Fruit fly (Drosophila melanogaster) whole organism, pupa: ENCODE data around the gene MED6.

Experiments used
- CG13204 ChIP-seq: fragments of 200-800 bp; sonication (Bioruptor generic); optimal IDR thresholded peaks from 2 replicates; lab custom pipeline; 2018; ENCODE audit warnings: missing biosample characterization, mild to moderate bottlenecking, missing genetic modification characterization, moderate library complexity
- CG15710 ChIP-seq: fragments of 200-800 bp; sonication (Bioruptor generic); optimal IDR thresholded peaks from 2 replicates; lab custom pipeline; 2018; ENCODE audit warnings: missing biosample characterization, mild to moderate bottlenecking, missing genetic modification characterization, moderate library complexity
- CG17806 ChIP-seq: fragments of 200-800 bp; sonication (Bioruptor generic); optimal IDR thresholded peaks from 2 replicates; lab custom pipeline; 2018; ENCODE audit warnings: missing biosample characterization, mild to moderate bottlenecking, missing genetic modification characterization, moderate library complexity
- CG4496 ChIP-seq: fragments of 200-800 bp; sonication (Bioruptor generic); IDR thresholded peaks from 3 replicates; pipeline ENCODE4 v1.3.6; 2022; ENCODE audit warnings: missing biosample characterization, missing genetic modification characterization
- CG8159 ChIP-seq: fragments of 200-800 bp; sonication (Bioruptor generic); optimal IDR thresholded peaks from 3 replicates; lab custom pipeline; 2018; ENCODE audit warnings: missing biosample characterization, mild to moderate bottlenecking, missing genetic modification characterization, moderate library complexity

DNA sequence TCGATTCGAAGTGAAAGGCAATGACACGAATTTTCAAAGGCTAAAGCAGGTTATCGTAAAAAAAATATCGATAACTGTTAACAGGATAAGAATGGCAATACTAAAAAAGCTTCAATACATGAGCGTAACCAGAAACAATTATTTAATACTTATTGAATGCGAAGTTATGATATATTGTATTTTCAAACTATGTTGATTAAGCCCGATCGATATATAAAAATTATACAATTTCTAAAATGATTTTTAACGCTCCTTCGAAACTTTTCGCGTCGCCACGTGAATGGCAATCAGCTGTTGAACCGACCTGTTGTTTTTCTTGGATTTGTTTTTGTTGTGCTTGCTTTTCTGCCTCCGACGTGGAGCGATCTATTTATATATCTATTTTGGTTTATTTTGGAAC is 12.6 kb downstream of the MED6 start, which contains the start of the genes Alg12 and Rpt3R:
- TF ChIP-seq CG8159 (tag; lab: Kevin White, UChicago) (no peak), CG15710 (tag; lab: Kevin White, UChicago) (no peak), CG17806 (no peak), CG4496 (GFP tag; lab: Robert Waterston, UW) (no peak), CG13204 (GFP tag; lab: Kevin White, UChicago) (no peak)
